Fruit fly (Drosophila melanogaster) whole organism, embryonic: ENCODE measurements around the gene kay.

Experiments used
- Bgb ChIP-seq: fragments of 200-800 bp; sonication (Bioruptor generic); IDR thresholded peaks from 2 replicates; pipeline ENCODE4 v1.3.6; 2022; ENCODE audit warnings: missing biosample characterization, missing genetic modification characterization; ENCODE audit not compliant: partially characterized antibody
- CG10209 ChIP-seq: fragments of 200-800 bp; sonication (Bioruptor generic); optimal IDR thresholded peaks from 3 replicates; lab custom pipeline; 2017; ENCODE audit warnings: missing biosample characterization, mild to moderate bottlenecking, missing genetic modification characterization, missing genetic modification reagents
- CG1024 ChIP-seq: fragments of 200-800 bp; sonication (Bioruptor generic); IDR thresholded peaks from 2 replicates; pipeline ENCODE4 v1.3.6; 2022; ENCODE audit warnings: missing biosample characterization, missing genetic modification characterization
- CG10959 ChIP-seq: fragments of 200-800 bp; sonication (Bioruptor generic); IDR thresholded peaks from 2 replicates; pipeline ENCODE4 v1.3.6; 2022; ENCODE audit warnings: missing biosample characterization, missing genetic modification characterization
- CG10979 ChIP-seq: fragments of 200-800 bp; sonication (Bioruptor generic); optimal IDR thresholded peaks from 2 replicates; lab custom pipeline; 2018; ENCODE audit warnings: missing biosample characterization, mild to moderate bottlenecking, missing genetic modification characterization, moderate library complexity
- CG11247 ChIP-seq: fragments of 200-800 bp; sonication (Bioruptor generic); IDR thresholded peaks from 2 replicates; pipeline ENCODE4 v1.3.6; 2022; ENCODE audit warnings: missing biosample characterization, missing genetic modification characterization
- CG12659 ChIP-seq: fragments of 200-800 bp; sonication (Bioruptor generic); optimal IDR thresholded peaks from 3 replicates; lab custom pipeline; 2017; ENCODE audit warnings: mild to moderate bottlenecking, missing biosample characterization, missing genetic modification reagents, missing genetic modification characterization
- CG12769 ChIP-seq: fragments of 200-800 bp; sonication (Bioruptor generic); optimal IDR thresholded peaks from 2 replicates; lab custom pipeline; 2019; ENCODE audit warnings: missing biosample characterization, mild to moderate bottlenecking, missing genetic modification characterization, moderate library complexity
- CG14014 ChIP-seq: fragments of 200-800 bp; sonication (Bioruptor generic); IDR thresholded peaks from 2 replicates; pipeline ENCODE4 v1.3.6; 2022; ENCODE audit warnings: missing biosample characterization, missing genetic modification characterization
- CG14965 ChIP-seq: fragments of 200-800 bp; sonication (Bioruptor generic); optimal IDR thresholded peaks from 2 replicates; lab custom pipeline; 2016; ENCODE audit warnings: missing biosample characterization, missing genetic modification characterization, borderline replicate concordance
- CG17328 ChIP-seq: fragments of 200-800 bp; sonication (Bioruptor generic); IDR thresholded peaks from 2 replicates; pipeline ENCODE4 v1.3.6; 2022; ENCODE audit warnings: missing biosample characterization, missing genetic modification characterization
- CG34224 ChIP-seq: fragments of 200-800 bp; sonication (Bioruptor generic); IDR thresholded peaks from 3 replicates; pipeline ENCODE4 v1.3.6; 2022; ENCODE audit warnings: missing biosample characterization, missing genetic modification characterization; ENCODE audit not compliant: partially characterized antibody
- CG34376 ChIP-seq: fragments of 200-800 bp; sonication (Bioruptor generic); optimal IDR thresholded peaks from 2 replicates; lab custom pipeline; 2018; ENCODE audit warnings: missing biosample characterization, mild to moderate bottlenecking, missing genetic modification characterization
- CG3847 ChIP-seq: fragments of 200-800 bp; sonication (Bioruptor generic); IDR thresholded peaks from 2 replicates; pipeline ENCODE4 v1.3.6; 2022; ENCODE audit warnings: missing biosample characterization, missing genetic modification characterization
- CG7357 ChIP-seq: fragments of 200-800 bp; sonication (Bioruptor generic); IDR thresholded peaks from 3 replicates; pipeline ENCODE4 v1.3.6; 2022; ENCODE audit warnings: missing biosample characterization, missing genetic modification characterization
- CG7928 ChIP-seq: fragments of 200-800 bp; sonication (Bioruptor generic); optimal IDR thresholded peaks from 2 replicates; lab custom pipeline; 2017; ENCODE audit warnings: missing biosample characterization, mild to moderate bottlenecking, missing genetic modification characterization
- CG8359 ChIP-seq: fragments of 200-800 bp; sonication (Bioruptor generic); optimal IDR thresholded peaks from 2 replicates; lab custom pipeline; 2017; ENCODE audit warnings: missing biosample characterization, mild to moderate bottlenecking, missing genetic modification characterization, borderline replicate concordance
- CG9797 ChIP-seq: fragments of 200-800 bp; sonication (Bioruptor generic); optimal IDR thresholded peaks from 3 replicates; lab custom pipeline; 2018; ENCODE audit warnings: missing biosample characterization, mild to moderate bottlenecking, missing genetic modification characterization
- Chrac-16 ChIP-seq: fragments of 200-800 bp; sonication (Bioruptor generic); optimal IDR thresholded peaks from 3 replicates; lab custom pipeline; 2016; ENCODE audit warnings: missing biosample characterization, missing genetic modification characterization
- Dll ChIP-seq: fragments of 200-800 bp; sonication (Bioruptor generic); IDR thresholded peaks from 4 replicates; pipeline ENCODE4 v1.3.6; 2022; ENCODE audit warnings: missing biosample characterization, missing genetic modification characterization; ENCODE audit not compliant: partially characterized antibody
- Doc3 ChIP-seq: fragments of 200-800 bp; sonication (Bioruptor generic); IDR thresholded peaks from 3 replicates; pipeline ENCODE4 v1.3.6; 2022; ENCODE audit warnings: missing biosample characterization, missing genetic modification characterization; ENCODE audit not compliant: partially characterized antibody
- E2f1 ChIP-seq: fragments of 200-800 bp; sonication (Bioruptor generic); IDR thresholded peaks from 2 replicates; pipeline ENCODE4 v1.3.6; 2022; ENCODE audit warnings: missing biosample characterization, missing genetic modification characterization
- Fer3 ChIP-seq: fragments of 200-800 bp; sonication (Bioruptor generic); optimal IDR thresholded peaks from 2 replicates; lab custom pipeline; 2018; ENCODE audit warnings: missing biosample characterization, mild to moderate bottlenecking, missing genetic modification characterization, moderate library complexity
- HLH54F ChIP-seq: fragments of 200-800 bp; sonication (Bioruptor generic); optimal IDR thresholded peaks from 3 replicates; lab custom pipeline; 2016; ENCODE audit warnings: missing biosample characterization, missing genetic modification characterization
- Hsf ChIP-seq: fragments of 200-800 bp; sonication (Bioruptor generic); optimal IDR thresholded peaks from 3 replicates; lab custom pipeline; 2016; ENCODE audit warnings: missing biosample characterization, missing genetic modification characterization
- Max ChIP-seq: fragments of 200-800 bp; sonication (Bioruptor generic); optimal IDR thresholded peaks from 2 replicates; lab custom pipeline; 2016; ENCODE audit warnings: missing biosample characterization, mild to moderate bottlenecking, missing genetic modification characterization
- Optix ChIP-seq: fragments of 200-800 bp; sonication (Bioruptor generic); IDR thresholded peaks from 3 replicates; pipeline ENCODE4 v1.3.6; 2022; ENCODE audit warnings: missing biosample characterization, missing genetic modification characterization
- Pdp1 ChIP-seq, 2 experiments: fragments of 200-800 bp; sonication (Bioruptor generic); optimal IDR thresholded peaks; 3 replicates each; lab custom pipeline; 2016; ENCODE audit warnings: missing biosample characterization in 2 of 2, missing genetic modification characterization in 2 of 2, mild to moderate bottlenecking in 1 of 2, moderate library complexity in 1 of 2
- Rfx ChIP-seq: fragments of 200-800 bp; sonication (Bioruptor generic); IDR thresholded peaks from 2 replicates; pipeline ENCODE4 v1.3.6; 2022; ENCODE audit warnings: missing biosample characterization, missing genetic modification characterization
- Sry-β ChIP-seq: fragments of 200-800 bp; sonication (Bioruptor generic); optimal IDR thresholded peaks from 2 replicates; lab custom pipeline; 2018; ENCODE audit warnings: missing biosample characterization, mild to moderate bottlenecking, missing genetic modification characterization, moderate library complexity
- Stat92E ChIP-seq, 3 experiments: fragments of >200 bp in 2 of 3; fragments of 200-800 bp in 1 of 3; sonication (Bioruptor generic) in 1 of 3; optimal IDR thresholded peaks; 2 replicates each; lab custom pipeline; 2017 to 2019; ENCODE audit warnings: missing biosample characterization in 3 of 3, missing genetic modification characterization in 3 of 3, mild to moderate bottlenecking in 1 of 3, moderate library complexity in 1 of 3
- ase ChIP-seq: fragments of 200-800 bp; sonication (Bioruptor generic); IDR thresholded peaks from 3 replicates; pipeline ENCODE4 v1.3.6; 2022; ENCODE audit warnings: missing biosample characterization, missing genetic modification characterization
- bbx ChIP-seq: fragments of 200-800 bp; sonication (Bioruptor generic); IDR thresholded peaks from 2 replicates; pipeline ENCODE4 v1.3.6; 2022; ENCODE audit warnings: missing biosample characterization, missing genetic modification characterization; ENCODE audit not compliant: partially characterized antibody
- chinmo ChIP-seq: fragments of 200-800 bp; sonication (Bioruptor generic); IDR thresholded peaks from 4 replicates; pipeline ENCODE4 v1.3.6; 2022; ENCODE audit warnings: missing biosample characterization, missing genetic modification characterization; ENCODE audit not compliant: partially characterized antibody
- chm ChIP-seq: fragments of 200-800 bp; sonication (Bioruptor generic); IDR thresholded peaks from 2 replicates; pipeline ENCODE4 v1.3.6; 2022; ENCODE audit warnings: missing biosample characterization, missing genetic modification characterization
- dimm ChIP-seq: fragments of 200-800 bp; sonication (Bioruptor generic); IDR thresholded peaks from 2 replicates; pipeline ENCODE4 v1.3.6; 2022; ENCODE audit warnings: missing biosample characterization, missing genetic modification characterization
- dysf ChIP-seq: fragments of 200-800 bp; sonication (Bioruptor generic); IDR thresholded peaks from 3 replicates; pipeline ENCODE4 v1.3.6; 2022; ENCODE audit warnings: missing biosample characterization, missing genetic modification characterization
- fd3F ChIP-seq: fragments of 200-800 bp; sonication (Bioruptor generic); optimal IDR thresholded peaks from 2 replicates; lab custom pipeline; 2018; ENCODE audit warnings: missing biosample characterization, mild to moderate bottlenecking, missing genetic modification characterization, moderate library complexity
- insv ChIP-seq, 2 experiments: fragments of 200-800 bp; sonication (Bioruptor generic); optimal IDR thresholded peaks; 3 replicates each; lab custom pipeline; 2016 to 2018; ENCODE audit warnings: missing biosample characterization in 2 of 2, missing genetic modification characterization in 2 of 2
- knrl ChIP-seq: fragments of 200-800 bp; sonication (Bioruptor generic); IDR thresholded peaks from 3 replicates; pipeline ENCODE4 v1.3.6; 2022; ENCODE audit warnings: missing biosample characterization, missing genetic modification characterization; ENCODE audit not compliant: partially characterized antibody
- lilli ChIP-seq: fragments of 200-800 bp; sonication (Bioruptor generic); optimal IDR thresholded peaks from 3 replicates; lab custom pipeline; 2016; ENCODE audit warnings: missing biosample characterization, missing genetic modification characterization
- lola ChIP-seq, 3 experiments: fragments of >200 bp in 2 of 3; fragments of 200-800 bp in 1 of 3; sonication (Bioruptor generic) in 1 of 3; optimal IDR thresholded peaks; 2 replicates each; lab custom pipeline; 2017 to 2019; ENCODE audit warnings: missing biosample characterization in 3 of 3, missing genetic modification characterization in 3 of 3, mild to moderate bottlenecking in 1 of 3, moderate library complexity in 1 of 3
- pho ChIP-seq: fragments of 200-800 bp; sonication (Bioruptor generic); optimal IDR thresholded peaks from 2 replicates; lab custom pipeline; 2016; ENCODE audit warnings: missing biosample characterization, missing genetic modification characterization
- phol ChIP-seq: fragments of 200-800 bp; sonication (Bioruptor generic); optimal IDR thresholded peaks from 3 replicates; lab custom pipeline; 2018; ENCODE audit warnings: missing biosample characterization, mild to moderate bottlenecking, missing genetic modification characterization, moderate library complexity
- sob ChIP-seq: fragments of 200-800 bp; sonication (Bioruptor generic); IDR thresholded peaks from 2 replicates; pipeline ENCODE4 v1.3.6; 2022; ENCODE audit warnings: missing biosample characterization, missing genetic modification characterization
- z ChIP-seq: fragments of 200-800 bp; sonication (Bioruptor generic); IDR thresholded peaks from 3 replicates; pipeline ENCODE4 v1.3.6; 2022; ENCODE audit warnings: missing biosample characterization, missing genetic modification characterization
- zfh2 ChIP-seq: fragments of 200-800 bp; sonication (Bioruptor generic); optimal IDR thresholded peaks from 2 replicates; lab custom pipeline; 2016; ENCODE audit warnings: missing biosample characterization, missing genetic modification characterization

The kay gene

DNA sequence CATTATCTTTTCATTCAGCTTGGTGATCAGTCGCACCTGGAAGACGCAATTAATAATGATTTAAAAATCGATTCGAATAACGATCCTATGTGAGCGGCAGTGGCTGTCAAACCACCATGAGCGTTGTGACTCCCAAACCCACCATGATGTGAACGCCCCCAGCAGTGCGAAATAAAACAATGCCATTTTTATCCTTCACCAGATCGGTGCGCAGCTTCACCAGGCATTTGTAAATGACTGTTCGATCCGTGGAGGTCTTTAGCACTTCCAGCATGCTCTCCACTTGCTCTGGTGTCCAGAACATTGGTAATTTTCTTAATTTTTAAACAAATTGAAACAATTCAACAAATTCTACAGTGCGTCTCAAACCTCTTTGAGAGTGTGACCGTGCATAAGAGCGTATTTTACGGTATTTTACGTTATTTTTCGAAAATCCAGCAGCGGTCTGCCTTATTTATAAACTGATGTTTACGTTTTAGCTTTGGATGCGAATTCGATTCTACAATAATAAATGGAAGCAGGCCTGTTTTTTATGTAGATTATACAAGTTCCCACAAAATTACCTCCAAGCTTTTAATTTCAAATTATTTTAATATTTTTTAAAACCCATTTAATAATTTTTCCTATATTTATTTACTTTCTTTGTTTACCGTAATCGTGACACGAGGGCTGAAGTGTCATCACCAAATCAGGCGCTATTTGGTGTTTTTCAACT, 33.3 kb downstream of the kay start, which contains the start of the genes Rnb and Drice (continued):
- TF ChIP-seq CG34224 (GFP tag; lab: Robert Waterston, UW) (peak; percentile 56; the same call in 2 of the 3 replicates), CG7928 (GFP tag; lab: Kevin White, UChicago) (no peak), CG12769 (tag; lab: Kevin White, UChicago) (no peak), CG14965 (GFP tag; lab: Kevin White, UChicago) (no peak), insv (GFP tag; optimal IDR thresholded peaks at IDR 0.05; lab: Kevin White, UChicago) (peak in 1 of 2 experiments; percentile 10), CG34376 (GFP tag; lab: Kevin White, UChicago) (peak; percentile 32), HLH54F (GFP tag; lab: Kevin White, UChicago) (no peak), dysf (GFP tag; lab: Robert Waterston, UW) (peak; percentile 53; the same call in 2 of the 3 replicates), CG11247 (GFP tag; lab: Robert Waterston, UW) (peak; percentile 49; the same call in 1 of the 2 replicates), CG17328 (GFP tag; lab: Robert Waterston, UW) (peak; percentile 27; the same call in 1 of the 2 replicates), Chrac-16 (GFP tag; lab: Kevin White, UChicago) (peak; percentile 12), Hsf (peak; percentile 26), Dll (GFP tag; lab: Robert Waterston, UW) (peak; percentile 86), Pdp1 (GFP tag; optimal IDR thresholded peaks at IDR 0.05; lab: Kevin White, UChicago) (peak in 1 of 2 experiments; percentile 39), fd3F (GFP tag; lab: Kevin White, UChicago) (peak; percentile 28), CG10959 (GFP tag; lab: Robert Waterston, UW) (0 out of 2 replicates have a peak, but pooled peaks have one; percentile 6), chinmo (0 out of 4 replicates have a peak, but pooled peaks have one; percentile 47), Optix (GFP tag; lab: Robert Waterston, UW) (0 out of 3 replicates have a peak, but pooled peaks have one; percentile 16), Bgb (GFP tag; lab: Robert Waterston, UW) (peak; percentile 61), knrl (GFP tag; lab: Robert Waterston, UW) (peak; percentile 66), Stat92E (GFP tag; optimal IDR thresholded peaks at IDR 0.05; lab: Kevin White, UChicago) (peak in 1 of 3 experiments; percentile 51), CG14014 (peak; percentile 48; the same call in 1 of the 2 replicates), ase (GFP tag; lab: Robert Waterston, UW) (0 out of 3 replicates have a peak, but pooled peaks have one; percentile 32), dimm (no peak), Doc3 (GFP tag; lab: Robert Waterston, UW) (peak; percentile 72), CG10979 (peak; percentile 78), pho (peak; percentile 23), CG8359 (peak; percentile 2), chm (GFP tag; lab: Robert Waterston, UW) (no peak), bbx (peak; percentile 47; the same call in 1 of the 2 replicates), sob (GFP tag; lab: Robert Waterston, UW) (peak; percentile 70), CG9797 (GFP tag; lab: Kevin White, UChicago) (peak; percentile 66), Fer3 (tag; lab: Kevin White, UChicago) (no peak), Rfx (GFP tag; lab: Robert Waterston, UW) (peak; percentile 62), lola (GFP tag; optimal IDR thresholded peaks at IDR 0.05; lab: Kevin White, UChicago) (peak in 1 of 3 experiments; percentile 54), Sry-β (GFP tag; lab: Kevin White, UChicago) (peak; percentile 44), E2f1 (GFP tag; lab: Robert Waterston, UW) (peak; percentile 53), CG12659 (GFP tag; lab: Kevin White, UChicago) (peak; percentile 73), lilli (GFP tag; lab: Kevin White, UChicago) (peak; percentile 48), CG10209 (peak; percentile 48), zfh2 (GFP tag; lab: Kevin White, UChicago) (peak; percentile 18), CG1024 (GFP tag; lab: Robert Waterston, UW) (0 out of 2 replicates have a peak, but pooled peaks have one; percentile 24), CG3847 (GFP tag; lab: Robert Waterston, UW) (peak; percentile 51), CG7357 (GFP tag; lab: Robert Waterston, UW) (no peak), Max (GFP tag; lab: Kevin White, UChicago) (peak; percentile 58), phol (tag; lab: Kevin White, UChicago) (peak; percentile 51), z (GFP tag; lab: Robert Waterston, UW) (no peak)
